Fruit fly (Drosophila melanogaster): ENCODE results near the gene CG18273.
A peak's percentile ranks its signal among the peaks of the same experiment; 100 is the strongest.

The CG18273 gene

DNA sequence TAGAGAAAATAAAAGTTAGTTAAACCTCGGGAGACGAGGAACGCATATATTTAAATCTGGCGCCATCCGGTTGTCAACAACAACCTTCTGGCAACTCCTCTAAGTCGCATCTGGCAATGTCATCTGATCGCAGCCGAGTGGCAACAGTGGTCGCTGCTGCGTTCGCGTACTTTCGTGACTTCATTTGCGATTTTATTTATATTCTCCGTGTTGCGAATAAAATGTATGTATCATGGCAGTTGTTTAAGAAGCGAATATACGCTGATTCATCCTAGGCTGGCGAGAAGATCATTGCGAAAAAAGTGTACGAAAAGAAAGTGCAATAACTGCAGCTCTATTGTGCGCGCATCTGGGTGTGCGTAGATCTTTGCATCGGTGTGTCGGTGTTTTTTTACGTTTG is 8.9 kb upstream of the CG18273 start, which contains the start of gene svr (continued):
- TF ChIP-seq Meics (GFP tag; optimal IDR thresholded peaks at IDR 0.05), result no peak
- no peak for TF ChIP-seq D19B (GFP tag; optimal IDR thresholded peaks at IDR 0.05)
- TF ChIP-seq CTCF (GFP tag; optimal IDR thresholded peaks at IDR 0.05), result peak; percentile 50
- TF ChIP-seq crc (GFP tag; optimal IDR thresholded peaks at IDR 0.05), result no peak
- no peak for TF ChIP-seq CG1832 (GFP tag; optimal IDR thresholded peaks at IDR 0.05)
- TF ChIP-seq CG15514 (GFP tag; optimal IDR thresholded peaks at IDR 0.05), result peak; percentile 64
- peak; percentile 77 for TF ChIP-seq Med (GFP tag)
- TF ChIP-seq Dp (GFP tag; optimal IDR thresholded peaks at IDR 0.05), result peak; percentile 91
- no peak for TF ChIP-seq Stat92E (GFP tag; optimal IDR thresholded peaks at IDR 0.05)
- peak; percentile 77 for TF ChIP-seq Adf1 (GFP tag; IDR thresholded peaks at IDR 0.05)
- peak; percentile 17 for TF ChIP-seq phol (tag; optimal IDR thresholded peaks at IDR 0.05)
- peak; percentile 45 for TF ChIP-seq trem (tag; optimal IDR thresholded peaks at IDR 0.05)
- no peak for TF ChIP-seq gsb (GFP tag; IDR thresholded peaks at IDR 0.05)
- peak; percentile 38 for TF ChIP-seq CG9797 (GFP tag; optimal IDR thresholded peaks at IDR 0.05)
- no peak for TF ChIP-seq CG16813 (GFP tag; IDR thresholded peaks at IDR 0.05; ENCODE audit: partially characterized antibody)
- no peak for TF ChIP-seq Tbp (GFP tag; optimal IDR thresholded peaks at IDR 0.05)
- peak; percentile 10 for TF ChIP-seq ewg (GFP tag; optimal IDR thresholded peaks at IDR 0.05)
- TF ChIP-seq CG1603 (tag; optimal IDR thresholded peaks at IDR 0.05), result peak; percentile 65
- peak; percentile 39 for TF ChIP-seq Scr (GFP tag; IDR thresholded peaks at IDR 0.05; ENCODE audit: partially characterized antibody)
- no peak for TF ChIP-seq pan (optimal IDR thresholded peaks at IDR 0.05)
- no peak for TF ChIP-seq pan (GFP tag; optimal IDR thresholded peaks at IDR 0.05 in 1 of 2, IDR thresholded peaks at IDR 0.05 in 1 of 2)
- no peak for TF ChIP-seq CG6854 (GFP tag; optimal IDR thresholded peaks at IDR 0.05)
- TF ChIP-seq CG5245 (GFP tag; optimal IDR thresholded peaks at IDR 0.05), result no peak
- peak; percentile 21 for TF ChIP-seq nom (GFP tag; optimal IDR thresholded peaks at IDR 0.05)
- TF ChIP-seq Ssrp (tag; optimal IDR thresholded peaks at IDR 0.05), result no peak
- TF ChIP-seq Aef1 (GFP tag; IDR thresholded peaks at IDR 0.05), result no peak
- TF ChIP-seq sima (GFP tag; optimal IDR thresholded peaks at IDR 0.05), result no peak
- TF ChIP-seq CG9817 (tag; optimal IDR thresholded peaks at IDR 0.05), result no peak
- 0 out of 3 replicates have a peak, but pooled peaks have one; percentile 26 for TF ChIP-seq Opbp (GFP tag; IDR thresholded peaks at IDR 0.05; ENCODE audit: partially characterized antibody)
- TF ChIP-seq stwl (tag; optimal IDR thresholded peaks at IDR 0.05), result peak; percentile 18
- no peak for TF ChIP-seq B-H1 (GFP tag; IDR thresholded peaks at IDR 0.05)
- TF ChIP-seq CG17186 (GFP tag; optimal IDR thresholded peaks at IDR 0.05), result peak; percentile 84
- TF ChIP-seq bbx (GFP tag; IDR thresholded peaks at IDR 0.05; ENCODE audit: partially characterized antibody), result peak; percentile 58
- no peak for TF ChIP-seq pros (GFP tag; optimal IDR thresholded peaks at IDR 0.05)
- TF ChIP-seq gfzf (GFP tag; optimal IDR thresholded peaks at IDR 0.05), result peak; percentile 19
- no peak for TF ChIP-seq CG5953 (GFP tag; IDR thresholded peaks at IDR 0.05)
- TF ChIP-seq tx (GFP tag; optimal IDR thresholded peaks at IDR 0.05), result no peak
- no peak for TF ChIP-seq dm (GFP tag; optimal IDR thresholded peaks at IDR 0.05)
- TF ChIP-seq CG12769 (tag; optimal IDR thresholded peaks at IDR 0.05), result no peak
- no peak for TF ChIP-seq dan (GFP tag; IDR thresholded peaks at IDR 0.05)
- TF ChIP-seq CG11560 (tag; IDR thresholded peaks at IDR 0.05), result no peak
- peak; percentile 12 for TF ChIP-seq CG2116 (GFP tag; optimal IDR thresholded peaks at IDR 0.05)
- no peak for TF ChIP-seq CG8089 (GFP tag; optimal IDR thresholded peaks at IDR 0.05)
- no peak for TF ChIP-seq Abd-B (GFP tag; optimal IDR thresholded peaks at IDR 0.05)

Measured in whole organism, embryonic.